Worm (Caenorhabditis elegans) whole organism, young adult: ENCODE results near the gene F40F4.7.

Source experiments
- C06A6.2 ChIP-seq: fragments of 200-800 bp; sonication (Bioruptor generic); conservative IDR thresholded peaks from 2 replicates; pipeline ENCODE4 v1.3.6; 2022; ENCODE audit warnings: missing genetic modification characterization, missing compliant biosample characterization
- dpff-1 ChIP-seq: sonication (generic microtip); optimal IDR thresholded peaks from 2 replicates; lab custom pipeline; 2017; ENCODE audit warnings: mild to moderate bottlenecking, missing genetic modification characterization, missing compliant biosample characterization
- ets-4 ChIP-seq: fragments of 200-800 bp; sonication (Bioruptor generic); optimal IDR thresholded peaks from 2 replicates; lab custom pipeline; 2018; ENCODE audit warnings: mild to moderate bottlenecking, missing genetic modification characterization, missing compliant biosample characterization
- fkh-3 ChIP-seq: sonication (generic microtip); optimal IDR thresholded peaks from 2 replicates; lab custom pipeline; 2016; ENCODE audit warnings: mild to moderate bottlenecking, missing genetic modification characterization, missing compliant biosample characterization
- hsf-1 ChIP-seq: fragments of 200-800 bp; sonication (Bioruptor generic); IDR thresholded peaks from 2 replicates; pipeline ENCODE4 v1.3.6; 2022; ENCODE audit warnings: missing genetic modification reagents, missing genetic modification characterization, missing compliant biosample characterization
- pha-4 ChIP-seq: fragments of 150-350 bp; sonication (generic microtip); optimal IDR thresholded peaks from 2 replicates; lab custom pipeline; 2014; ENCODE audit warnings: missing biosample characterization, missing genetic modification reagents, missing genetic modification characterization
- ztf-18 ChIP-seq: sonication (generic microtip); optimal IDR thresholded peaks from 2 replicates; lab custom pipeline; 2016; ENCODE audit warnings: missing genotype, mild to moderate bottlenecking, missing genetic modification characterization, missing compliant biosample characterization

DNA sequence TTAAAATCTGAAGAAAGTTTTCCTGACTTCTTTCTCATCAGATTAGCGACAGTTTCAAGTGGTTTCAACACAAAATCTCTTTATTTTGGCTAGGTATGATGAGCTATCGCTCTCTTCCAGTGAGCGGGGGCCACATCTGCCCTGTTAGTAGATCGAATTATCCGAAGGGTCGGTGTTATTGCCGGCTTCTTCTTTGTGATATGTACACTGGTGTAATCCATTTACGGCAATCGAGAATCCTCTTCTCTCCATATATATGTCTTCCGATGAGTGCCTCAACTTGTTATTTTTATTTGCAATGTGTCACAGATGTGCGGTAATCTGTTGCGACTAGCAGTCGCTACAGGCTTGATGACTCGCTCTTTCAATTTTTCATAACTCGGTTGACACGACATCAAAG, 43.4 kb downstream of the F40F4.7 start:
- TF ChIP-seq ets-4 (no peak), C06A6.2 (no peak), pha-4 (tag; lab: Kevin White, UChicago) (no peak), dpff-1 (tag; lab: Kevin White, UChicago) (no peak), fkh-3 (tag; lab: Kevin White, UChicago) (no peak), ztf-18 (no peak), hsf-1 (GFP tag; lab: Robert Waterston, UW) (no peak)
